Fruit fly (Drosophila melanogaster) Kc167 (cell line): ENCODE measurements around the gene CG31248.

ENCODE experiments used
- Myc ChIP-seq: fragments of >200 bp; optimal IDR thresholded peaks from 2 replicates; lab custom pipeline; 2017; ENCODE audit warnings: missing external identifiers
- Sin3A ChIP-seq: fragments of >200 bp; optimal IDR thresholded peaks from 2 replicates; lab custom pipeline; 2018; ENCODE audit warnings: missing external identifiers
- h ChIP-seq: fragments of >200 bp; optimal IDR thresholded peaks from 3 replicates; lab custom pipeline; 2018; ENCODE audit warnings: missing external identifiers
- insv ChIP-seq: fragments of >200 bp; optimal IDR thresholded peaks from 3 replicates; lab custom pipeline; 2018; ENCODE audit warnings: missing external identifiers
- psq ChIP-seq: fragments of >200 bp; optimal IDR thresholded peaks from 2 replicates; lab custom pipeline; 2017; ENCODE audit warnings: missing external identifiers
- ttk ChIP-seq: sonication (Bioruptor generic); optimal IDR thresholded peaks from 2 replicates; lab custom pipeline; 2017; ENCODE audit warnings: missing external identifiers

The CG31248 gene

dm6 chr3R:7154586-7155357, 25.7 kb downstream of the CG31248 start, which contains the start of gene MAGE:
Gene MAGE (minus strand): TSS chr3R:7155180.
- TF ChIP-seq Myc, result no peak

- TF ChIP-seq psq (lab: Kevin White, UChicago), result no peak
- no peak for TF ChIP-seq h (lab: Kevin White, UChicago)
- no peak for TF ChIP-seq insv
Observed at dm6 chr3R:7157102-7157501, 28.0 kb downstream of the CG31248 start.

DNA sequence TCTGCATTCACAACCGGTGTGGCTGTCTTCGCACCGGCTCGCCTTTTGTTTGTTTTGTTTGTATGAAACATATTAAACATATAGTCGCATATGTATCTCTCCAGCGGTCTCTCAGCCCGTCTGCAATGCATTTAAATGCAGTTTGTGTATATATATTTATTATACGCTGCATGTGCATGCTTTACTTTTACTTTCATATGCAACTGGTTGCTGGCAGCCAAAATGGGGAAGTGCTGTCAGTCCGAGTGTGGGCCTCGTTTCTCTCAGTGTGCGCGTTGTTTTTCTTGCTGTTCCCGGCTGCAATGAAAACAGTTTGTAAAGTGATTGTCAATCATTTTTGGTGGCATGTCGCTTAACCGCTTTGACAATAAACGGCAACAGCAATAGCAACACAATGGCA, 30.5 kb downstream of the CG31248 start:
- TF ChIP-seq h (lab: Kevin White, UChicago) (no peak), psq (lab: Kevin White, UChicago) (no peak), ttk (lab: Kevin White, UChicago) (no peak), insv (no peak), Myc (no peak), Sin3A (no peak)

DNA sequence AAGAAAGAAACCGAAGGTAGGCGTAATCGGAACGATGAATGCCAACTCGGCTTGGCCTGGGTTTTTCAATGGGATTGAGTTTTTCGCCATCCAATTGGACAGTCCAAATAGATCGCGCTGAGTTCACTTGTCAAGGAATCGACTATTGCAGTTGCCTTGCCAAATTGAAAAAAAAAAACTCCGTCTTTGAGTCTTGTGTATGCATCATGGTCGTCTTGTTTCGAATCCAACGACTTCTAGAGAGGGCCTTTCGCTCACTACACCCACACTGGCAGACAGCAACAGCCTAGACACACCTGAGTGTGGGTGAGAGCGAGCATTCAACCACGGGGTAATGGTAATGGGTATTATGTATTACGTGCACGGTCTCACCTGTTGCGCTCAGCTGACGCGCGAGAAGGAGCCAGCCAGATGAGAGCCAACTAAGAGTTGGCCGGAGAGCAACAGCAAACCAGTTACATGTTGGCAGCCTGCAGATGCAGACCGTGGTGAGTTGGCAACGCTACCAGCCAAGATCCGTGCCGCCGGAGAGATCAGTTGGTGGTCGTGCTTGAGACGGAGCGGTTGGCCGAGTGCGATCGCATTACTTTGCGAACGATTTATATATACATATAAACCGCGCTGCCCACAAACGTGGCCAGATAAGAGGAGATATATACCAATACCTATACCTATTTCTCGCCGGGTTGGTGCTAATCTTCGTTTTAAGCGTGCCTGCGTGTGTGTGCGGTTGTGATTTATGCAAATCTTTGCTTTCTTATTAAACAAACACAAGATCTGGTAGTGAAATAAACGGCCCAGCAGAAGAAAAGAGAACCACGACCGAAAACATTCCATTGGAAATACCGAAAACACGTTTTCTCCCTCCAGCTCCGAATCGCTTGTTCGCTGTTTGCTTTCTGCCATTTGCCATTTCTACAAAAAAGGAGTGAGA, 33.5 kb downstream of the CG31248 start, which contains the start of gene sas:
sas (plus strand) TSS at position 453 of the 934 bp plus-strand sequence.
- TF ChIP-seq h (lab: Kevin White, UChicago) (no peak), insv (no peak), psq (lab: Kevin White, UChicago) (no peak), Myc (no peak), Sin3A (no peak), ttk (lab: Kevin White, UChicago) (no peak)

dm6 chr3R:7169927-7170326, 40.8 kb downstream of the CG31248 start:
- TF ChIP-seq h (lab: Kevin White, UChicago) (no peak), Sin3A (no peak), psq (lab: Kevin White, UChicago) (no peak), Myc (no peak), insv (no peak), ttk (lab: Kevin White, UChicago) (no peak)

dm6 chr3R:7171384-7172099, 42.4 kb downstream of the CG31248 start:
- TF ChIP-seq h (lab: Kevin White, UChicago), result no peak
- no peak for TF ChIP-seq psq (lab: Kevin White, UChicago)
- no peak for TF ChIP-seq ttk (lab: Kevin White, UChicago)
- TF ChIP-seq Myc, result no peak
- no peak for TF ChIP-seq insv
- no peak for TF ChIP-seq Sin3A

dm6 chr3R:7172978-7173377, 43.9 kb downstream of the CG31248 start:
- TF ChIP-seq Sin3A (no peak), insv (no peak), psq (lab: Kevin White, UChicago) (no peak), ttk (lab: Kevin White, UChicago) (no peak), Myc (no peak), h (lab: Kevin White, UChicago) (no peak)

DNA sequence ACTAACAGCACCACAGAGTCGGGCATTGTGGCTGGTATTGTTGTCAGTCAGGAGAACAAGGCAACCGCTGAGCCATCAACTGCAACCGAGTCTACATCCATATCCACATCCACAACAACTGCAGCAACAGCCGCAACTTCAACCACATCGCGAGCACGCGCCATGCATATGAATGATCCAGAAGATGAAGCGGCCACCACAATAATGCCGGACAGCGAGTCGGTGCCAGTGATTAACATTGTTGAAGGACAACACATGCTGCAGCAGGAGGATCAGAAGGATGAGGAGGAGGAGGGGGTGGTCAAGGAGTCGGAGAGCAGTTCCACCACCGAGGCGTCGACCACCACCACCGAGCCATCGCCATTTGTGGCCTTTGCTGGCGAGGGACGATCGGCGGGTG, 45.6 kb downstream of the CG31248 start:
- TF ChIP-seq h (lab: Kevin White, UChicago) (no peak), Myc (no peak), insv (no peak), psq (lab: Kevin White, UChicago) (no peak), Sin3A (no peak), ttk (lab: Kevin White, UChicago) (no peak)
